Fruit fly (Drosophila melanogaster) whole organism, wandering third instar larva: ENCODE results near the gene Chro.

ENCODE experiments used
- CG32264 ChIP-seq: fragments of 200-800 bp; sonication (Bioruptor generic); optimal IDR thresholded peaks from 2 replicates; lab custom pipeline; 2016; ENCODE audit warnings: missing biosample characterization, missing genetic modification characterization
- Hr78 ChIP-seq: fragments of >200 bp; optimal IDR thresholded peaks from 2 replicates; lab custom pipeline; 2017; ENCODE audit warnings: missing biosample characterization, missing genetic modification characterization
- Myc ChIP-seq: fragments of >200 bp; optimal IDR thresholded peaks from 2 replicates; lab custom pipeline; 2017
- OdsH ChIP-seq: fragments of 200-800 bp; sonication (Bioruptor generic); optimal IDR thresholded peaks from 2 replicates; lab custom pipeline; 2016; ENCODE audit warnings: missing biosample characterization, mild to moderate bottlenecking, missing genetic modification characterization
- brk ChIP-seq: fragments of 200-800 bp; sonication (Bioruptor generic); optimal IDR thresholded peaks from 2 replicates; lab custom pipeline; 2016; ENCODE audit warnings: missing biosample characterization, mild to moderate bottlenecking, missing genetic modification characterization
- foxo ChIP-seq, 2 experiments: fragments of 200-800 bp; sonication (Bioruptor generic); optimal IDR thresholded peaks; 2 replicates in 1 of 2; 3 replicates in 1 of 2; lab custom pipeline; 2016 to 2017; ENCODE audit warnings: missing biosample characterization in 2 of 2, missing genetic modification characterization in 2 of 2
- psq ChIP-seq: fragments of 200-800 bp; sonication (Bioruptor generic); optimal IDR thresholded peaks from 3 replicates; lab custom pipeline; 2017; ENCODE audit warnings: missing biosample characterization, mild to moderate bottlenecking, missing genetic modification characterization, moderate library complexity
- sv ChIP-seq: fragments of 200-800 bp; sonication (Bioruptor generic); optimal IDR thresholded peaks from 3 replicates; lab custom pipeline; 2016; ENCODE audit warnings: missing biosample characterization, missing genetic modification characterization

DNA sequence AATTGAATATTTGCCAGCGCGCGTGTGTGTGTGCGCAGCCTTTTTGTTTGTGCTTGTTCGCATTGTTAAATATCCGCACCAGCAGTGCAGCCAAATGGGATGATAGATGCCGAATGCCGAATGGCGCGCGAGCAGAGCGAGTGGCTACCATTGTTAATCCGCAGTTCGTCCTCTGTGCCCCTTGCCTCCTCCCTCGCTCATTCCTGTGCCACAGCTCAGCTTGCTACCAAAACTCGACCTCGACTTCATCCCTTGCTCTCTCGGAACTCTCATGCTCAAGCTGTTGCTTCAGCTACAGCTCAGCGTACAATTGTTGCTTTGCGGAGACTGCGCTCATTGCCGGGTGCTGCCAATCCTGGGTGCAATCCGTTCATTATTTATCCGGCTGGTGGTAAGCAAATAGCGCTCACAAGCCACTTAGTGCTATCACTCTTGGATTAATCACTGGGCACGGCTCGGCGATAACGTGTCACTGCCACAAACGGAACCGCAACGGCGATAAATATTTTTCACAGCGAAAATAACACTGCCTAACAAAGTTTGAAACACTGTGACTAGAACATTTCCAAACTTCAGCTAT is 30.6 kb upstream of the Chro start:
- TF ChIP-seq Hr78 (GFP tag; lab: Kevin White, UChicago) = no peak
- TF ChIP-seq CG32264 (GFP tag; lab: Kevin White, UChicago) = no peak
- TF ChIP-seq OdsH (GFP tag; lab: Kevin White, UChicago) = no peak
- no peak for TF ChIP-seq psq (GFP tag; lab: Kevin White, UChicago)
- no peak for TF ChIP-seq sv (GFP tag; lab: Kevin White, UChicago)
- TF ChIP-seq brk (GFP tag; lab: Kevin White, UChicago) = no peak
- no peak for TF ChIP-seq Myc (lab: Kevin White, UChicago)
- TF ChIP-seq foxo (GFP tag; optimal IDR thresholded peaks at IDR 0.05; lab: Kevin White, UChicago) = no peak
